Worm (Caenorhabditis elegans): ENCODE measurements around the gene nbet-1.
A peak's percentile ranks its signal among the peaks of the same experiment; 100 is the strongest.

Gene nbet-1

ce11 chrIV:5173032-5173431 lies 36.3 kb upstream of the nbet-1 start, which contains the start of gene lam-1:
Gene lam-1 (plus strand): TSS chrIV:5173332.
- TF ChIP-seq C04F5.9 (tag; optimal IDR thresholded peaks at IDR 0.05), result no peak
- TF ChIP-seq snpc-4 (tag; optimal IDR thresholded peaks at IDR 0.05), result no peak
- TF ChIP-seq nhr-20 (tag; optimal IDR thresholded peaks at IDR 0.05), result no peak
- TF ChIP-seq ets-5 (GFP tag; IDR thresholded peaks at IDR 0.05), result no peak
- no peak for TF ChIP-seq grh-1 (GFP tag; IDR thresholded peaks at IDR 0.05)
- TF ChIP-seq ces-1 (GFP tag; optimal IDR thresholded peaks at IDR 0.05), result no peak
- TF ChIP-seq nhr-12 (tag; optimal IDR thresholded peaks at IDR 0.05), result no peak
- TF ChIP-seq fkh-8 (tag; optimal IDR thresholded peaks at IDR 0.05), result no peak
- no peak for TF ChIP-seq pqm-1 (tag; optimal IDR thresholded peaks at IDR 0.05)
- TF ChIP-seq sup-37 (GFP tag; optimal IDR thresholded peaks at IDR 0.05), result no peak

ce11 chrIV:5183755-5184166 lies 25.5 kb upstream of the nbet-1 start, which contains the start of gene W03F8.4:
Gene W03F8.4 (plus strand): TSS chrIV:5184123.
- TF ChIP-seq ceh-8 (GFP tag; optimal IDR thresholded peaks at IDR 0.05) (peak; percentile 95), lin-13 (GFP tag; optimal IDR thresholded peaks at IDR 0.05) (peak; percentile 90), snu-23 (GFP tag; optimal IDR thresholded peaks at IDR 0.05) (peak; percentile 98), ces-1 (GFP tag; optimal IDR thresholded peaks at IDR 0.05) (no peak), hpl-2 (GFP tag; optimal IDR thresholded peaks at IDR 0.05) (peak; percentile 54), lin-35 (GFP tag; optimal IDR thresholded peaks at IDR 0.05) (peak; percentile 99), ceh-82 (tag; optimal IDR thresholded peaks at IDR 0.05) (peak; percentile 92 to 96 (median 95)), ceh-88 (GFP tag; IDR thresholded peaks at IDR 0.05) (peak; percentile 93), Y116A8C.19 (tag; optimal IDR thresholded peaks at IDR 0.05; ENCODE audit: borderline replicate concordance) (peak; percentile 37), ceh-90 (tag; optimal IDR thresholded peaks at IDR 0.05) (peak; percentile 55), snpc-4 (tag; optimal IDR thresholded peaks at IDR 0.05) (peak; percentile 90), ztf-11 (tag; optimal IDR thresholded peaks at IDR 0.05) (peak; percentile 52 to 77), dsc-1 (tag; optimal IDR thresholded peaks at IDR 0.05) (peak; percentile 97), tlp-1 (tag; optimal IDR thresholded peaks at IDR 0.05) (no peak), ceh-63 (GFP tag; optimal IDR thresholded peaks at IDR 0.05) (no peak), nhr-28 (tag; optimal IDR thresholded peaks at IDR 0.05) (no peak), lin-39 (tag; optimal IDR thresholded peaks at IDR 0.05) (peak; percentile 96), nhr-84 (tag; optimal IDR thresholded peaks at IDR 0.05) (peak; percentile 10), F16B12.6 (tag; optimal IDR thresholded peaks at IDR 0.05) (peak; percentile 75), nhr-12 (tag; optimal IDR thresholded peaks at IDR 0.05) (no peak), ets-5 (GFP tag; IDR thresholded peaks at IDR 0.05) (no peak), swsn-7 (tag; optimal IDR thresholded peaks at IDR 0.05) (peak; percentile 96), pqm-1 (tag; optimal IDR thresholded peaks at IDR 0.05) (no peak), isw-1 (GFP tag; IDR thresholded peaks at IDR 0.05) (peak; percentile 93), efl-3 (GFP tag; optimal IDR thresholded peaks at IDR 0.05) (peak; percentile 78), xbp-1 (tag; optimal IDR thresholded peaks at IDR 0.05) (peak; percentile 94), C16A3.4 (tag; optimal IDR thresholded peaks at IDR 0.05) (peak; percentile 96), nhr-11 (tag; optimal IDR thresholded peaks at IDR 0.05) (peak; percentile 89), fos-1 (tag; optimal IDR thresholded peaks at IDR 0.05) (peak; percentile 83), sox-4 (tag; optimal IDR thresholded peaks at IDR 0.05) (peak; percentile 87), pag-3 (tag; optimal IDR thresholded peaks at IDR 0.05; ENCODE audit: borderline replicate concordance, insufficient read depth) (peak; percentile 75), fkh-4 (tag; optimal IDR thresholded peaks at IDR 0.05; ENCODE audit: borderline replicate concordance) (peak; percentile 80), lir-3 (tag; optimal IDR thresholded peaks at IDR 0.05; ENCODE audit: poor library complexity) (peak; percentile 84), mab-9 (GFP tag; IDR thresholded peaks at IDR 0.05) (peak; percentile 88), lin-14 (GFP tag; optimal IDR thresholded peaks at IDR 0.05) (peak; percentile 95), dpl-1 (GFP tag; optimal IDR thresholded peaks at IDR 0.05) (peak; percentile 99), hlh-4 (tag; optimal IDR thresholded peaks at IDR 0.05) (no peak), zip-4 (GFP tag; optimal IDR thresholded peaks at IDR 0.05) (peak; percentile 86), nhr-77 (tag; optimal IDR thresholded peaks at IDR 0.05) (peak; percentile 88), nhr-237 (tag; optimal IDR thresholded peaks at IDR 0.05) (peak; percentile 51), C04F5.9 (tag; optimal IDR thresholded peaks at IDR 0.05) (peak; percentile 85), nhr-19 (GFP tag; conservative IDR thresholded peaks at IDR 0.05) (peak; percentile 96), nhr-76 (tag; optimal IDR thresholded peaks at IDR 0.05) (no peak), mef-2 (tag; optimal IDR thresholded peaks at IDR 0.05) (peak; percentile 67), elt-3 (tag; optimal IDR thresholded peaks at IDR 0.05) (peak in 4 of 6 experiments; percentile 32 to 95 (median 88)), grh-1 (GFP tag; IDR thresholded peaks at IDR 0.05) (peak; percentile 98)

All from whole organism, L1 larva.